Worm (Caenorhabditis elegans) whole organism, late embryonic: ENCODE results near the gene kel-8.

Experiments
- C08G9.2 ChIP-seq: sonication (generic microtip); optimal IDR thresholded peaks from 2 replicates; lab custom pipeline; 2016; ENCODE audit warnings: mild to moderate bottlenecking, missing genetic modification characterization, moderate library complexity, missing compliant biosample characterization
- C38D4.7 ChIP-seq: fragments of 200-800 bp; sonication (Bioruptor generic); optimal IDR thresholded peaks from 2 replicates; lab custom pipeline; 2018; ENCODE audit warnings: mild to moderate bottlenecking, missing genetic modification characterization, moderate library complexity, missing compliant biosample characterization
- F13H6.1 ChIP-seq: sonication (generic microtip); optimal IDR thresholded peaks from 2 replicates; lab custom pipeline; 2016; ENCODE audit warnings: missing genetic modification characterization, missing compliant biosample characterization
- K02D7.2 ChIP-seq: sonication (generic microtip); optimal IDR thresholded peaks from 2 replicates; lab custom pipeline; 2017; ENCODE audit warnings: mild to moderate bottlenecking, missing genetic modification characterization, missing compliant biosample characterization
- T23F11.4 ChIP-seq: fragments of 200-800 bp; sonication (Bioruptor generic); optimal IDR thresholded peaks from 2 replicates; lab custom pipeline; 2018; ENCODE audit warnings: mild to moderate bottlenecking, missing genetic modification characterization, missing compliant biosample characterization
- ahr-1 ChIP-seq: sonication (generic microtip); optimal IDR thresholded peaks from 2 replicates; lab custom pipeline; 2016; ENCODE audit warnings: missing genetic modification characterization, missing compliant biosample characterization
- ceh-14 ChIP-seq: sonication (generic microtip); optimal IDR thresholded peaks from 2 replicates; lab custom pipeline; 2016; ENCODE audit warnings: missing genotype, missing genetic modification characterization, missing compliant biosample characterization
- ceh-18 ChIP-seq: sonication (generic microtip); optimal IDR thresholded peaks from 2 replicates; lab custom pipeline; 2016; ENCODE audit warnings: missing genetic modification characterization, missing compliant biosample characterization
- ceh-22 ChIP-seq: sonication (generic microtip); optimal IDR thresholded peaks from 2 replicates; lab custom pipeline; 2017; ENCODE audit warnings: missing biosample characterization, missing genetic modification characterization
- ceh-45 ChIP-seq: fragments of 200-800 bp; sonication (Bioruptor generic); IDR thresholded peaks from 2 replicates; pipeline ENCODE4 v1.3.6; 2022; ENCODE audit warnings: missing genetic modification reagents, missing genetic modification characterization, missing compliant biosample characterization
- ceh-48 ChIP-seq: sonication (generic microtip); optimal IDR thresholded peaks from 2 replicates; lab custom pipeline; 2016; ENCODE audit warnings: missing genetic modification characterization, inconsistent platforms, missing compliant biosample characterization
- ceh-6 ChIP-seq: fragments of 200-800 bp; sonication (Bioruptor generic); optimal IDR thresholded peaks from 2 replicates; lab custom pipeline; 2018; ENCODE audit warnings: mild to moderate bottlenecking, missing genetic modification characterization, missing compliant biosample characterization
- che-1 ChIP-seq: sonication (generic microtip); optimal IDR thresholded peaks from 2 replicates; lab custom pipeline; 2016; ENCODE audit warnings: mild to moderate bottlenecking, missing genetic modification characterization, missing compliant biosample characterization
- dve-1 ChIP-seq: sonication (generic microtip); optimal IDR thresholded peaks from 2 replicates; lab custom pipeline; 2017; ENCODE audit warnings: antibody characterized with exemption, mild to moderate bottlenecking, missing genetic modification characterization, missing compliant biosample characterization
- elt-4 ChIP-seq: sonication (generic microtip); optimal IDR thresholded peaks from 2 replicates; lab custom pipeline; 2016; ENCODE audit warnings: missing genetic modification characterization, missing compliant biosample characterization
- eyg-1 ChIP-seq: sonication (generic microtip); optimal IDR thresholded peaks from 2 replicates; lab custom pipeline; 2016; ENCODE audit warnings: missing genotype, missing genetic modification characterization, missing compliant biosample characterization
- hlh-6 ChIP-seq: sonication (generic microtip); optimal IDR thresholded peaks from 2 replicates; lab custom pipeline; 2016; ENCODE audit warnings: missing genotype, missing genetic modification characterization, missing compliant biosample characterization
- lin-11 ChIP-seq: fragments of 200-800 bp; sonication (Bioruptor generic); optimal IDR thresholded peaks from 2 replicates; lab custom pipeline; 2018; ENCODE audit warnings: mild to moderate bottlenecking, missing genetic modification characterization, missing compliant biosample characterization
- nhr-232 ChIP-seq: sonication (generic microtip); optimal IDR thresholded peaks from 2 replicates; lab custom pipeline; 2016; ENCODE audit warnings: missing genetic modification characterization, missing compliant biosample characterization
- npax-4 ChIP-seq: sonication (generic microtip); optimal IDR thresholded peaks from 2 replicates; lab custom pipeline; 2016; ENCODE audit warnings: missing genetic modification characterization, missing compliant biosample characterization
- odd-2 ChIP-seq: sonication (generic microtip); optimal IDR thresholded peaks from 2 replicates; lab custom pipeline; 2017; ENCODE audit warnings: antibody characterized with exemption, mild to moderate bottlenecking, missing genetic modification characterization, missing compliant biosample characterization
- pag-3 ChIP-seq: sonication (generic microtip); optimal IDR thresholded peaks from 2 replicates; lab custom pipeline; 2016; ENCODE audit warnings: missing compliant biosample characterization, missing genetic modification characterization, borderline replicate concordance
- pax-1 ChIP-seq: fragments of 150-350 bp; optimal IDR thresholded peaks from 2 replicates; lab custom pipeline; 2014; ENCODE audit warnings: missing biosample characterization, missing genetic modification characterization
- pha-2 ChIP-seq: sonication (generic microtip); optimal IDR thresholded peaks from 2 replicates; lab custom pipeline; 2017; ENCODE audit warnings: mild to moderate bottlenecking, missing genetic modification characterization, missing compliant biosample characterization
- pqm-1 ChIP-seq: sonication (generic microtip); optimal IDR thresholded peaks from 2 replicates; lab custom pipeline; 2016; ENCODE audit warnings: missing genetic modification characterization, missing compliant biosample characterization
- ref-2 ChIP-seq: sonication (generic microtip); optimal IDR thresholded peaks from 2 replicates; lab custom pipeline; 2016; ENCODE audit warnings: missing genetic modification characterization, missing compliant biosample characterization
- rnt-1 ChIP-seq: sonication (generic microtip); optimal IDR thresholded peaks from 2 replicates; lab custom pipeline; 2016; ENCODE audit warnings: missing genetic modification characterization, missing compliant biosample characterization
- sox-2 ChIP-seq: fragments of 200-800 bp; sonication (Bioruptor generic); IDR thresholded peaks from 2 replicates; pipeline ENCODE4 v1.3.6; 2022; ENCODE audit warnings: missing genetic modification reagents, missing genetic modification characterization, missing compliant biosample characterization
- tbx-7 ChIP-seq: sonication (generic microtip); optimal IDR thresholded peaks from 2 replicates; lab custom pipeline; 2016; ENCODE audit warnings: missing genotype, missing genetic modification characterization, missing compliant biosample characterization
- unc-3 ChIP-seq, 2 experiments: fragments of 200-800 bp in 1 of 2; sonication (Bioruptor generic) in 1 of 2; sonication (generic microtip) in 1 of 2; conservative IDR thresholded peaks in 1 of 2; optimal IDR thresholded peaks in 1 of 2; 2 replicates each; pipeline versions ENCODE4 v1.3.6 to Lab custom; 2016 to 2022; ENCODE audit warnings: missing compliant biosample characterization in 2 of 2, missing genetic modification characterization in 2 of 2, missing genetic modification reagents in 1 of 2
- unc-55 ChIP-seq: sonication (generic microtip); optimal IDR thresholded peaks from 2 replicates; lab custom pipeline; 2017; ENCODE audit warnings: missing biosample characterization, missing genetic modification reagents, missing genetic modification characterization
- unc-86 ChIP-seq: sonication (generic microtip); optimal IDR thresholded peaks from 2 replicates; lab custom pipeline; 2016; ENCODE audit warnings: missing genetic modification characterization, missing compliant biosample characterization
- zip-5 ChIP-seq: sonication (generic microtip); optimal IDR thresholded peaks from 2 replicates; lab custom pipeline; 2016; ENCODE audit warnings: missing genetic modification characterization, missing compliant biosample characterization

Gene kel-8

DNA sequence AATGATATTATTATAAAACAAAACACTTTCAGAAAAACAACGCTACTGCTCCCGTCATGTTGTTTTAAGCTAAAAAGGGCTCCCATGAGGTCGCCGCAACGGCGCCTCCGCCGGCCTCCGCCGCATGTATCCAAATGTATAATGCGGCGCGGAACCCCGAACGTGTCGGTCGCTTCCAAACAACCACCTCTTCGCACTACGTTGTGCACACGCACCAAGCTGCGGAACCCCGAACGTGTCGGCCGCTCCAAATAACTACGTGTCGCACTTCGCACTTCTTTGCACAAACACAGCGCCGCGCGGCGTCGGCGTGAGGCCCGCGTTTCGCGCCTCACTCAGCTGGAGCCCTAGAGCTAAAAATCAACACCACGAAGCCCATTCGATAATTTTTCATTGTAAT, 45.7 kb downstream of the kel-8 start:
- TF ChIP-seq hlh-6 (tag; lab: Kevin White, UChicago) (no peak), che-1 (no peak), ceh-48 (tag; lab: Kevin White, UChicago) (no peak), eyg-1 (no peak), pag-3 (tag; lab: Kevin White, UChicago) (no peak), rnt-1 (tag; lab: Kevin White, UChicago) (no peak), ceh-22 (no peak), dve-1 (no peak), unc-3 (GFP tag; conservative IDR thresholded peaks at IDR 0.05; lab: Robert Waterston, UW) (no peak), unc-3 (tag; optimal IDR thresholded peaks at IDR 0.05; lab: Kevin White, UChicago) (no peak), odd-2 (tag; lab: Kevin White, UChicago) (no peak), nhr-232 (tag; lab: Kevin White, UChicago) (no peak), unc-55 (GFP tag; lab: Kevin White, UChicago) (no peak)

- TF ChIP-seq C08G9.2, result peak; percentile 7
- no peak for TF ChIP-seq ceh-6 (GFP tag; lab: Kevin White, UChicago)
Observed at ce11 chrV:2718688-2719185, 47.5 kb downstream of the kel-8 start, which contains the start of gene srt-29. Gene srt-29 (minus strand): TSS chrV:2719135.

DNA sequence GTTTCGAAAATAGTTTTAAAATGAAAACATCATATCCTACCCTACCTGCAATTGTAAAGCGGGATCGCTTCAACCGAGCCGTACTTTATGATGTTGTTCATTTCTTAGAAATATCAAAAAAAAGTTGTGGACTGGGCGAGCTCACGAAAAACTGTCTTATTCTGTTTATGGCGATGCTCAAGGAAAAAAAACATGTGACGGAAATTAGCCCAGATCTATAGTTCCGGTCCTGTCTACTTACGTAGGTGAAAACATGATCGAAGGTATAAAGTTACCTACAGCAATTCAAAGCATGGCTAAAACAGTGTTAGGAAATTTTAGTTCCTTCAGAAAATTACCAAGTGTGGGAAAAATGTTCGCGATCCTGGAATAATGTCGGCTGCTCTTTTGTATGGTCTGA, 49.5 kb downstream of the kel-8 start, which contains the start of gene srt-27:
srt-27 (minus strand) TSS at position 101 of the 400 bp plus-strand sequence.
- TF ChIP-seq nhr-232 (tag; lab: Kevin White, UChicago), result no peak
- TF ChIP-seq T23F11.4, result no peak
- TF ChIP-seq zip-5, result no peak
- no peak for TF ChIP-seq K02D7.2 (tag; lab: Kevin White, UChicago)
- TF ChIP-seq elt-4, result no peak
- no peak for TF ChIP-seq pha-2 (tag; lab: Kevin White, UChicago)
- TF ChIP-seq ahr-1 (tag; lab: Kevin White, UChicago), result no peak

- TF ChIP-seq tbx-7 (tag; lab: Kevin White, UChicago) (no peak), ceh-48 (tag; lab: Kevin White, UChicago) (no peak), F13H6.1 (tag; lab: Kevin White, UChicago) (no peak), lin-11 (tag; lab: Kevin White, UChicago) (no peak), unc-86 (tag; lab: Kevin White, UChicago) (no peak), ceh-14 (tag; lab: Kevin White, UChicago) (no peak), pqm-1 (tag; lab: Kevin White, UChicago) (no peak), ceh-18 (no peak), npax-4 (tag; lab: Kevin White, UChicago) (no peak), zip-5 (no peak), pax-1 (tag; lab: Kevin White, UChicago) (no peak), ceh-45 (no peak), dve-1 (no peak), ref-2 (tag; lab: Kevin White, UChicago) (no peak), elt-4 (no peak), rnt-1 (tag; lab: Kevin White, UChicago) (no peak)
- TF ChIP-seq, all 69 proteins: peak for 0
Observed at ce11 chrV:2722555-2722954, 51.3 kb downstream of the kel-8 start, which contains the start of gene srg-60. Gene srg-60 (minus strand): TSS chrV:2722655.

DNA sequence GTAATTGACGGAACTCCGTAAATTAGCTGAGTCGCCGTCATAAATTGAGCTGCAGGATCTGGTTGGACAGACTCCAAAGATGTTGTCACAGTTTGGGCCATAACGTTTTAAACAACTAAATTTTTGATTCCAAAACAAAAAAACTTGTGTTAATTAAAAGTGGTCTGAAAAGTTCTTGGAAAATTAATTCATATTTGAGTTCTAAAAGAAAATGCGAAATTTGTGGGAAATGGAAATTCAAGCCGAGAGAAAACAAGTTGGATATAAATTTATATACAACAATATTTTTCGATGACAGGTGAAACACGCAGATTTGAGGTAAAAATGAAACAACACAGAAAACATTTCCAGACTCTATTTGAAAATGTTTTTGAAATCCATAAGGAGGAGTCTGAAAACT, 54.0 kb downstream of the kel-8 start, which contains the start of gene srg-59:
srg-59 (minus strand) TSS at position 101 of the 400 bp plus-strand sequence.
- TF ChIP-seq sox-2, result no peak
- no peak for TF ChIP-seq elt-4
- no peak for TF ChIP-seq odd-2 (tag; lab: Kevin White, UChicago)
- no peak for TF ChIP-seq C38D4.7 (GFP tag; lab: Kevin White, UChicago)
- TF ChIP-seq pha-2 (tag; lab: Kevin White, UChicago), result no peak
- TF ChIP-seq ahr-1 (tag; lab: Kevin White, UChicago), result no peak
